Worm (Caenorhabditis elegans): ENCODE measurements around the gene irld-27.

DNA sequence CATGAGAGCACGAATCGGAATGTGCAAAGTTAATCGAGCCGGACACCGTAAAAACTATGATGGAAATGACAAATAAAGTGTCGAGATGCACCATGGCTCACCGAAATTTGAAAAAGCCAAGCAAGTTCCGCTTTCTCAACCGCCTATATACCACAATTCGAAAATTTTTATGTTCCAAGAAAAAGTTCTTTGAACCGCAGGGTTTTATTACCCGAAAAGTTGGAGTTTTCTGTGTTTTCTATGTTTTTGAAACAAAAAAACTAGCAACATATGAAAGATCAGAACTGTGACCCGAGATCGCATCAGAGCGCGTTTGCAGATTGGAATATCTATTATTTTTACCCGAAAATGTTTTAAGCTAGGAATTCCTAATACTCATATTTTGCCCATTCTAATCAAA, 5.0 kb upstream of the irld-27 start, which contains the start of gene Y46D2A.3:
- TF ChIP-seq blmp-1 (tag; optimal IDR thresholded peaks at IDR 0.05) (no peak), unc-62 (GFP tag; optimal IDR thresholded peaks at IDR 0.05) (no peak), lsy-2 (tag; optimal IDR thresholded peaks at IDR 0.05) (no peak), pha-4 (tag; optimal IDR thresholded peaks at IDR 0.05) (no peak), snpc-4 (tag; optimal IDR thresholded peaks at IDR 0.05) (no peak), ceh-39 (tag; optimal IDR thresholded peaks at IDR 0.05) (no peak), nhr-2 (tag; optimal IDR thresholded peaks at IDR 0.05) (no peak), ces-1 (GFP tag; optimal IDR thresholded peaks at IDR 0.05) (no peak)

Data from whole organism, mixed stage, embryonic.